Worm (Caenorhabditis elegans) whole organism, young adult: ENCODE results near the gene bbs-8.

Experiments
- F57C9.4 ChIP-seq: sonication (generic microtip); optimal IDR thresholded peaks from 2 replicates; lab custom pipeline; 2017; ENCODE audit warnings: mild to moderate bottlenecking, missing genetic modification characterization, missing compliant biosample characterization
- K12H6.12 ChIP-seq: fragments of 200-800 bp; sonication (Bioruptor generic); optimal IDR thresholded peaks from 2 replicates; lab custom pipeline; 2018; ENCODE audit warnings: mild to moderate bottlenecking, missing genetic modification characterization, missing compliant biosample characterization
- T26A5.8 ChIP-seq: sonication (generic microtip); optimal IDR thresholded peaks from 2 replicates; lab custom pipeline; 2016; ENCODE audit warnings: missing genetic modification characterization, missing compliant biosample characterization
- Y53G8AR.9 ChIP-seq: fragments of 200-800 bp; sonication (Bioruptor generic); conservative IDR thresholded peaks from 2 replicates; pipeline ENCODE4 v1.3.6; 2022; ENCODE audit warnings: missing genetic modification reagents, missing genetic modification characterization, missing compliant biosample characterization
- Y79H2A.3 ChIP-seq: fragments of 200-800 bp; sonication (Bioruptor generic); conservative IDR thresholded peaks from 2 replicates; pipeline ENCODE4 v1.3.6; 2022; ENCODE audit warnings: missing genetic modification reagents, missing genetic modification characterization, missing compliant biosample characterization
- ama-1 ChIP-seq, 3 experiments: fragments of 150-350 bp in 1 of 3; sonication (generic microtip) in 2 of 3; optimal IDR thresholded peaks; 2 replicates each; lab custom pipeline; 2014 to 2018; ENCODE audit warnings: missing biosample characterization in 2 of 3, missing genetic modification characterization in 2 of 3, missing genetic modification reagents in 2 of 3
- aptf-2 ChIP-seq: fragments of 200-800 bp; sonication (Bioruptor generic); conservative IDR thresholded peaks from 2 replicates; pipeline ENCODE4 v1.3.6; 2022; ENCODE audit warnings: missing genetic modification reagents, missing genetic modification characterization, missing compliant biosample characterization
- athp-1 ChIP-seq: sonication (generic microtip); optimal IDR thresholded peaks from 2 replicates; lab custom pipeline; 2017; ENCODE audit warnings: mild to moderate bottlenecking, missing genetic modification characterization, missing compliant biosample characterization
- ceh-79 ChIP-seq: sonication (generic microtip); optimal IDR thresholded peaks from 2 replicates; lab custom pipeline; 2017; ENCODE audit warnings: mild to moderate bottlenecking, missing genetic modification characterization, missing compliant biosample characterization
- ceh-91 ChIP-seq: fragments of 200-800 bp; sonication (Bioruptor generic); IDR thresholded peaks from 2 replicates; pipeline ENCODE4 v1.3.6; 2022; ENCODE audit warnings: missing genetic modification reagents, missing genetic modification characterization, missing compliant biosample characterization
- efl-1 ChIP-seq: fragments of 150-350 bp; optimal IDR thresholded peaks from 2 replicates; lab custom pipeline; 2014; ENCODE audit warnings: missing biosample characterization, missing genetic modification reagents, missing genetic modification characterization
- egl-44 ChIP-seq: fragments of 200-800 bp; sonication (Bioruptor generic); IDR thresholded peaks from 2 replicates; pipeline ENCODE4 v1.3.6; 2022; ENCODE audit warnings: missing genetic modification reagents, missing genetic modification characterization, missing compliant biosample characterization
- him-1 ChIP-seq: sonication (generic microtip); optimal IDR thresholded peaks from 2 replicates; lab custom pipeline; 2016; ENCODE audit warnings: missing genotype, missing genetic modification reagents, missing genetic modification characterization, missing compliant biosample characterization
- hlh-12 ChIP-seq: sonication (generic microtip); optimal IDR thresholded peaks from 2 replicates; lab custom pipeline; 2016; ENCODE audit warnings: missing genetic modification characterization, missing compliant biosample characterization
- hlh-26 ChIP-seq: fragments of 200-800 bp; sonication (Bioruptor generic); conservative IDR thresholded peaks from 2 replicates; pipeline ENCODE4 v1.3.6; 2022; ENCODE audit warnings: missing genetic modification reagents, missing genetic modification characterization, missing compliant biosample characterization
- hsf-1 ChIP-seq: fragments of 200-800 bp; sonication (Bioruptor generic); IDR thresholded peaks from 2 replicates; pipeline ENCODE4 v1.3.6; 2022; ENCODE audit warnings: missing genetic modification reagents, missing genetic modification characterization, missing compliant biosample characterization
- lag-1 ChIP-seq: fragments of 200-800 bp; sonication (Bioruptor generic); IDR thresholded peaks from 2 replicates; pipeline ENCODE4 v1.3.6; 2022; ENCODE audit warnings: missing genetic modification reagents, missing genetic modification characterization, missing compliant biosample characterization
- lin-54 ChIP-seq: fragments of 200-800 bp; sonication (Bioruptor generic); optimal IDR thresholded peaks from 2 replicates; lab custom pipeline; 2018; ENCODE audit warnings: mild to moderate bottlenecking, missing genetic modification characterization, missing compliant biosample characterization
- madf-10 ChIP-seq: sonication (generic microtip); optimal IDR thresholded peaks from 2 replicates; lab custom pipeline; 2016; ENCODE audit warnings: mild to moderate bottlenecking, missing genetic modification characterization, missing compliant biosample characterization
- madf-6 ChIP-seq: fragments of 200-800 bp; sonication (Bioruptor generic); IDR thresholded peaks from 2 replicates; pipeline ENCODE4 v1.3.6; 2022; ENCODE audit warnings: missing genetic modification reagents, missing genetic modification characterization, missing compliant biosample characterization
- mel-28 ChIP-seq: sonication (generic microtip); optimal IDR thresholded peaks from 2 replicates; lab custom pipeline; 2016; ENCODE audit warnings: borderline replicate concordance, mild to moderate bottlenecking, missing genetic modification characterization, missing compliant biosample characterization
- mes-4 ChIP-seq: sonication (generic microtip); optimal IDR thresholded peaks from 2 replicates; lab custom pipeline; 2016; ENCODE audit warnings: missing genotype, missing genetic modification characterization, missing compliant biosample characterization
- mxl-1 ChIP-seq: sonication (generic microtip); optimal IDR thresholded peaks from 2 replicates; lab custom pipeline; 2016; ENCODE audit warnings: missing genetic modification characterization, missing compliant biosample characterization
- nfyb-1 ChIP-seq: fragments of 200-800 bp; sonication (Bioruptor generic); IDR thresholded peaks from 2 replicates; pipeline ENCODE4 v1.3.6; 2022; ENCODE audit warnings: missing genetic modification reagents, missing genetic modification characterization, missing compliant biosample characterization
- nhr-27 ChIP-seq: fragments of 200-800 bp; sonication (Bioruptor generic); optimal IDR thresholded peaks from 2 replicates; lab custom pipeline; 2018; ENCODE audit warnings: mild to moderate bottlenecking, missing genetic modification characterization, moderate library complexity, missing compliant biosample characterization
- rec-8 ChIP-seq, 2 experiments: sonication (generic microtip); optimal IDR thresholded peaks; 2 replicates each; lab custom pipeline; 2016; ENCODE audit warnings: mild to moderate bottlenecking in 2 of 2, missing genetic modification characterization in 2 of 2, missing genetic modification reagents in 2 of 2, missing genotype in 2 of 2, missing biosample characterization in 1 of 2, missing compliant biosample characterization in 1 of 2, moderate library complexity in 1 of 2
- rpc-1 ChIP-seq, 2 experiments: fragments of 150-350 bp in 1 of 2; sonication (generic microtip) in 1 of 2; optimal IDR thresholded peaks; 2 replicates each; lab custom pipeline; 2014 to 2018; ENCODE audit warnings: missing biosample characterization in 1 of 2, missing genetic modification characterization in 1 of 2, missing genetic modification reagents in 1 of 2, missing genotype in 1 of 2
- snpc-1.1 ChIP-seq: sonication (generic microtip); optimal IDR thresholded peaks from 2 replicates; lab custom pipeline; 2017; ENCODE audit warnings: missing genetic modification characterization, mild to moderate bottlenecking, missing compliant biosample characterization, antibody characterized with exemption, moderate library complexity, missing genotype, missing genetic modification reagents; ENCODE audit not compliant: insufficient read depth
- snpc-1.3 ChIP-seq: sonication (generic microtip); optimal IDR thresholded peaks from 2 replicates; lab custom pipeline; 2017; ENCODE audit warnings: missing genetic modification characterization, mild to moderate bottlenecking, missing compliant biosample characterization, antibody characterized with exemption, moderate library complexity, missing genotype, missing genetic modification reagents; ENCODE audit not compliant: insufficient read depth
- snpc-4 ChIP-seq, 5 experiments: fragments of 150-350 bp in 1 of 5; sonication (generic microtip) in 4 of 5; optimal IDR thresholded peaks; 2 replicates each; lab custom pipeline; 2014 to 2018; ENCODE audit warnings: missing genetic modification characterization in 5 of 5, missing biosample characterization in 3 of 5, antibody characterized with exemption in 2 of 5, mild to moderate bottlenecking in 2 of 5, missing compliant biosample characterization in 2 of 5, missing genotype in 2 of 5, moderate library complexity in 2 of 5, missing genetic modification reagents in 1 of 5
- somi-1 ChIP-seq: fragments of 200-800 bp; sonication (Bioruptor generic); optimal IDR thresholded peaks from 2 replicates; lab custom pipeline; 2018; ENCODE audit warnings: mild to moderate bottlenecking, missing genetic modification characterization, missing compliant biosample characterization
- tbp1 ChIP-seq: fragments of 200-800 bp; sonication (Bioruptor generic); optimal IDR thresholded peaks from 2 replicates; lab custom pipeline; 2018; ENCODE audit warnings: mild to moderate bottlenecking, missing genetic modification characterization, missing compliant biosample characterization
- unc-130 ChIP-seq: sonication (generic microtip); optimal IDR thresholded peaks from 2 replicates; lab custom pipeline; 2016; ENCODE audit warnings: missing genetic modification reagents, missing genetic modification characterization, missing compliant biosample characterization
- ztf-26 ChIP-seq: sonication (generic microtip); optimal IDR thresholded peaks from 2 replicates; lab custom pipeline; 2017; ENCODE audit warnings: missing genetic modification characterization, missing compliant biosample characterization

The bbs-8 gene

ce11 chrV:6780166-6780565, 15.3 kb upstream of the bbs-8 start, which contains the start of gene ZC404.15:
Gene ZC404.15, plus strand, starts transcription at chrV:6780466.
- TF ChIP-seq K12H6.12 (tag; lab: Kevin White, UChicago) (no peak), nhr-27 (tag; lab: Kevin White, UChicago) (no peak), mel-28 (tag; lab: Kevin White, UChicago) (no peak)

- TF ChIP-seq Y79H2A.3 (no peak), snpc-1.3 (tag; lab: Kevin White, UChicago) (no peak), hsf-1 (GFP tag; lab: Robert Waterston, UW) (no peak), rec-8 (tag; optimal IDR thresholded peaks at IDR 0.05; lab: Kevin White, UChicago) (no peak), rpc-1 (optimal IDR thresholded peaks at IDR 0.05; lab: Kevin White, UChicago) (no peak), rpc-1 (tag; optimal IDR thresholded peaks at IDR 0.05; lab: Kevin White, UChicago) (no peak), aptf-2 (GFP tag; lab: Robert Waterston, UW) (no peak), him-1 (tag; lab: Kevin White, UChicago) (no peak), athp-1 (tag; lab: Kevin White, UChicago) (no peak)
Measured at ce11 chrV:6778457-6778856, 13.6 kb upstream of the bbs-8 start.

- no peak for TF ChIP-seq T26A5.8 (tag; lab: Kevin White, UChicago)
- TF ChIP-seq snpc-1.1 (tag; lab: Kevin White, UChicago): no peak
- no peak for TF ChIP-seq somi-1 (GFP tag; lab: Kevin White, UChicago)
- TF ChIP-seq tbp1 (GFP tag; lab: Kevin White, UChicago): no peak
- TF ChIP-seq madf-10 (tag; lab: Kevin White, UChicago): no peak
- no peak for TF ChIP-seq unc-130 (GFP tag; lab: Kevin White, UChicago)
- TF ChIP-seq ceh-79 (tag; lab: Kevin White, UChicago): no peak
- TF ChIP-seq lin-54 (GFP tag; lab: Kevin White, UChicago): no peak
- no peak for TF ChIP-seq hlh-12
- no peak for TF ChIP-seq Y53G8AR.9 (GFP tag; lab: Robert Waterston, UW)
- no peak for TF ChIP-seq snpc-4 (GFP tag; optimal IDR thresholded peaks at IDR 0.05; lab: Kevin White, UChicago)
- no peak for TF ChIP-seq snpc-4 (tag; optimal IDR thresholded peaks at IDR 0.05; lab: Kevin White, UChicago)
- no peak for TF ChIP-seq ama-1 (optimal IDR thresholded peaks at IDR 0.05; lab: Kevin White, UChicago)
- no peak for TF ChIP-seq ama-1 (GFP tag; optimal IDR thresholded peaks at IDR 0.05; lab: Kevin White, UChicago)
- TF ChIP-seq him-1 (tag; lab: Kevin White, UChicago): no peak
- no peak for TF ChIP-seq ceh-91 (GFP tag; lab: Robert Waterston, UW)
- no peak for TF ChIP-seq F57C9.4 (tag; lab: Kevin White, UChicago)
- TF ChIP-seq ztf-26: no peak
- TF ChIP-seq nfyb-1: no peak
- TF ChIP-seq lag-1: no peak
- no peak for TF ChIP-seq mxl-1 (tag; lab: Kevin White, UChicago)
- TF ChIP-seq mes-4 (tag; lab: Kevin White, UChicago): no peak
- TF ChIP-seq, all 124 proteins: peak for 0
Measured at ce11 chrV:6775708-6776107, 10.8 kb upstream of the bbs-8 start, which contains the start of gene srh-28. Gene srh-28, minus strand, starts transcription at chrV:6775808.

- TF ChIP-seq efl-1 (GFP tag; lab: Kevin White, UChicago): peak; percentile 39
- TF ChIP-seq egl-44 (GFP tag; lab: Robert Waterston, UW): no peak
- no peak for TF ChIP-seq hlh-26 (GFP tag; lab: Robert Waterston, UW)
- TF ChIP-seq madf-6 (GFP tag; lab: Robert Waterston, UW): peak; percentile 64
- TF ChIP-seq, all 124 proteins: peak for 2
Measured at ce11 chrV:6773735-6774134, 8.9 kb upstream of the bbs-8 start, which contains the start of gene ZC404.16. Gene ZC404.16, minus strand, starts transcription at chrV:6773835.
